Worm (Caenorhabditis elegans) whole organism, L1 larva: Measurements from ENCODE around the gene crp-1.

Source experiments
- aly-2 ChIP-seq: fragments of 150-350 bp; optimal IDR thresholded peaks from 2 replicates; lab custom pipeline; 2014; ENCODE audit warnings: missing biosample characterization, missing genetic modification characterization
- ama-1 ChIP-seq: fragments of 150-350 bp; optimal IDR thresholded peaks from 2 replicates; lab custom pipeline; 2014
- blmp-1 ChIP-seq: fragments of 150-350 bp; optimal IDR thresholded peaks from 2 replicates; lab custom pipeline; 2014; ENCODE audit warnings: missing biosample characterization, missing genetic modification characterization
- ceh-63 ChIP-seq: fragments of 200-800 bp; sonication (Bioruptor generic); optimal IDR thresholded peaks from 2 replicates; lab custom pipeline; 2018; ENCODE audit warnings: mild to moderate bottlenecking, missing genetic modification characterization, missing compliant biosample characterization
- ces-1 ChIP-seq: fragments of 150-350 bp; optimal IDR thresholded peaks from 2 replicates; lab custom pipeline; 2014; ENCODE audit warnings: missing biosample characterization, missing genetic modification reagents, missing genetic modification characterization
- efl-1 ChIP-seq, 4 experiments: fragments of 150-350 bp; optimal IDR thresholded peaks in 3 of 4; peaks in 1 of 4; 1 replicate in 1 of 4; 2 replicates in 3 of 4; lab custom pipeline; 2014; ENCODE audit warnings: missing biosample characterization in 2 of 4, missing genetic modification characterization in 2 of 4, missing genetic modification reagents in 2 of 4
- egl-13 ChIP-seq: sonication (generic microtip); optimal IDR thresholded peaks from 2 replicates; lab custom pipeline; 2016; ENCODE audit warnings: missing genotype, missing genetic modification reagents, missing genetic modification characterization, missing compliant biosample characterization
- egl-27 ChIP-seq, 2 experiments: fragments of 150-350 bp in 1 of 2; sonication (generic microtip); optimal IDR thresholded peaks; 3 replicates each; lab custom pipeline; 2017 to 2018; ENCODE audit warnings: missing biosample characterization in 2 of 2, missing genetic modification characterization in 2 of 2, missing genetic modification reagents in 2 of 2
- elt-2 ChIP-seq: sonication (generic microtip); optimal IDR thresholded peaks from 2 replicates; lab custom pipeline; 2016; ENCODE audit warnings: missing genetic modification characterization, mild to moderate bottlenecking, inconsistent platforms, missing compliant biosample characterization, missing genetic modification reagents
- fkh-4 ChIP-seq: sonication (generic microtip); optimal IDR thresholded peaks from 2 replicates; lab custom pipeline; 2016; ENCODE audit warnings: missing compliant biosample characterization, missing genetic modification characterization, borderline replicate concordance
- fos-1 ChIP-seq: fragments of 150-350 bp; optimal IDR thresholded peaks from 2 replicates; lab custom pipeline; 2014; ENCODE audit warnings: missing biosample characterization, missing genetic modification characterization
- hlh-17 ChIP-seq: fragments of 200-800 bp; sonication (Bioruptor generic); optimal IDR thresholded peaks from 2 replicates; lab custom pipeline; 2018; ENCODE audit warnings: missing genetic modification characterization, mild to moderate bottlenecking, missing compliant biosample characterization, moderate library complexity, borderline replicate concordance
- isw-1 ChIP-seq: fragments of 200-800 bp; sonication (Bioruptor generic); IDR thresholded peaks from 2 replicates; pipeline ENCODE4 v1.3.6; 2022; ENCODE audit warnings: missing genetic modification characterization, missing compliant biosample characterization
- lin-14 ChIP-seq: fragments of 200-800 bp; sonication (Bioruptor generic); optimal IDR thresholded peaks from 2 replicates; lab custom pipeline; 2018; ENCODE audit warnings: mild to moderate bottlenecking, missing genetic modification characterization, moderate library complexity, missing compliant biosample characterization
- mep-1 ChIP-seq: fragments of 150-350 bp; optimal IDR thresholded peaks from 2 replicates; lab custom pipeline; 2014; ENCODE audit warnings: missing biosample characterization, missing genetic modification characterization
- nhr-19 ChIP-seq: fragments of 200-800 bp; sonication (Bioruptor generic); conservative IDR thresholded peaks from 2 replicates; pipeline ENCODE4 v1.3.6; 2022; ENCODE audit warnings: missing genetic modification characterization, missing compliant biosample characterization
- nhr-20 ChIP-seq: sonication (generic microtip); optimal IDR thresholded peaks from 2 replicates; lab custom pipeline; 2016; ENCODE audit warnings: mild to moderate bottlenecking, missing genetic modification characterization, missing compliant biosample characterization
- nhr-28 ChIP-seq: fragments of 150-350 bp; optimal IDR thresholded peaks from 2 replicates; lab custom pipeline; 2014; ENCODE audit warnings: missing biosample characterization, missing genetic modification characterization
- nhr-47 ChIP-seq: sonication (generic microtip); optimal IDR thresholded peaks from 2 replicates; lab custom pipeline; 2016; ENCODE audit warnings: mild to moderate bottlenecking, missing genetic modification characterization, moderate library complexity, missing compliant biosample characterization
- nhr-71 ChIP-seq: sonication (generic microtip); optimal IDR thresholded peaks from 2 replicates; lab custom pipeline; 2016; ENCODE audit warnings: mild to moderate bottlenecking, missing genetic modification characterization, moderate library complexity, missing compliant biosample characterization
- nhr-84 ChIP-seq: sonication (generic microtip); optimal IDR thresholded peaks from 2 replicates; lab custom pipeline; 2017; ENCODE audit warnings: missing biosample characterization, missing genetic modification characterization
- nhr-85 ChIP-seq: sonication (generic microtip); peaks from one replicate; lab custom pipeline; 2016; ENCODE audit warnings: missing genetic modification characterization, inconsistent platforms, missing compliant biosample characterization
- rnt-1 ChIP-seq: sonication (generic microtip); optimal IDR thresholded peaks from 2 replicates; lab custom pipeline; 2016; ENCODE audit warnings: mild to moderate bottlenecking, missing genetic modification characterization, moderate library complexity, missing compliant biosample characterization
- skn-1 ChIP-seq: fragments of 150-350 bp; optimal IDR thresholded peaks from 2 replicates; lab custom pipeline; 2014; ENCODE audit warnings: missing biosample characterization, missing genetic modification characterization
- sox-4 ChIP-seq: sonication (generic microtip); optimal IDR thresholded peaks from 2 replicates; lab custom pipeline; 2016; ENCODE audit warnings: missing genetic modification characterization, missing compliant biosample characterization
- sptf-1 ChIP-seq: fragments of 150-350 bp; optimal IDR thresholded peaks from 2 replicates; lab custom pipeline; 2014; ENCODE audit warnings: missing biosample characterization, missing genetic modification characterization
- swsn-7 ChIP-seq: sonication (generic microtip); optimal IDR thresholded peaks from 2 replicates; lab custom pipeline; 2016; ENCODE audit warnings: missing genetic modification characterization, missing compliant biosample characterization
- tlp-1 ChIP-seq: fragments of 150-350 bp; optimal IDR thresholded peaks from 2 replicates; lab custom pipeline; 2014; ENCODE audit warnings: missing biosample characterization, missing genetic modification characterization
- unc-130 ChIP-seq: fragments of 150-350 bp; optimal IDR thresholded peaks from 2 replicates; lab custom pipeline; 2017; ENCODE audit warnings: missing biosample characterization, missing genetic modification characterization, inconsistent platforms
- unc-62 ChIP-seq: fragments of 150-350 bp; optimal IDR thresholded peaks from 2 replicates; lab custom pipeline; 2014; ENCODE audit warnings: missing biosample characterization, missing genetic modification reagents, missing genetic modification characterization
- unc-86 ChIP-seq: sonication (generic microtip); optimal IDR thresholded peaks from 2 replicates; lab custom pipeline; 2016; ENCODE audit warnings: missing genetic modification characterization, missing compliant biosample characterization
- unc-98 ChIP-seq: fragments of 200-800 bp; sonication (Bioruptor generic); IDR thresholded peaks from 2 replicates; pipeline ENCODE4 v1.3.6; 2022; ENCODE audit warnings: missing genetic modification characterization, missing compliant biosample characterization
- vab-15 ChIP-seq: sonication (generic microtip); optimal IDR thresholded peaks from 2 replicates; lab custom pipeline; 2017; ENCODE audit warnings: missing genotype, mild to moderate bottlenecking, missing genetic modification characterization, missing compliant biosample characterization
- xbp-1 ChIP-seq: sonication (generic microtip); optimal IDR thresholded peaks from 2 replicates; lab custom pipeline; 2016; ENCODE audit warnings: missing genetic modification characterization, missing compliant biosample characterization
- ztf-4 ChIP-seq: fragments of 150-350 bp; optimal IDR thresholded peaks from 2 replicates; lab custom pipeline; 2014; ENCODE audit warnings: missing biosample characterization, missing genetic modification characterization

Gene crp-1

DNA sequence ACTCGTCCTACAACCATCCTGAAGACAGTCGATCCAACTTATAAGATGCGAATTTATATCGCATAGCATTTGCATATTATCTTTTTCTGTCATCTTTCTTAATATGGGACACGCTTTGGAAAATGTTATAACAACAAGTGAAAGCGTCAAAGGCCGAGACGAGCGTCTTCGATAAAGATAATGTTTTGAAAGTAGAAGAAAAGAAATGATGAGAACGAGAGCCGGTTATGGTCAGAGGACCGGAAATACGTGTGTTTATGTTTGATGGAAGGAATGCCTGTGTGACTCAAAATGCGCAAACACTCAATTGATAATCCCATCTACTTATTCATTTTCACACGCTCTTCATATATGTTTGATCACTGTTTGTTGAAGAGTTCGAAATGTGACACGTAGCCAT is 24.6 kb downstream of the crp-1 start, which contains the start of gene C35A5.11:
Gene C35A5.11 (minus strand): TSS at position 101 of the 400 bp plus-strand sequence.
- TF ChIP-seq fkh-4 (tag; lab: Kevin White, UChicago): no peak
- no peak for TF ChIP-seq ceh-63 (GFP tag; lab: Kevin White, UChicago)
- TF ChIP-seq blmp-1 (tag; lab: Kevin White, UChicago): peak; percentile 66

DNA sequence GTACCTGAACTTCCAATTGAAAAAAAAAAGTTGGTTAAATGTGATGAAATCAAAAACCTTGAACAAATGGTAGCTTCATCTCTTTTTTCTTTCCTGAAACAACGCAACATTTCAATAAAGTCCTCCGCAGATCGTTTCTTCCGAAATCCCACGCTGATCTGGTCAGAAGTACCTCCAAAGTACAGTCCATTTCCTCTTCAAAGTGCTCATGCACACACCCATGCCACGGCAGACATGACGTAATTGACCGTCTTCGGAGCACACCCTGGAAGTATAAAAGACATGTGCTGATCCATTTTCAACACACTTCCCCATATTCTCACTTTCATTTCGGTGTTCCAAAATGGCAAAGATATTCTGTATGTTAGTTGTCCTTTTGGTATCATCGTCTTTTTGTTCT is 25.5 kb downstream of the crp-1 start, which contains the start of gene C35A5.10:
Gene C35A5.10 (plus strand): TSS at position 301 of the 400 bp plus-strand sequence.
- TF ChIP-seq nhr-85 (tag; lab: Kevin White, UChicago) (no peak), ztf-4 (tag; lab: Kevin White, UChicago) (no peak), swsn-7 (tag; lab: Kevin White, UChicago) (no peak), xbp-1 (no peak), nhr-47 (tag; lab: Kevin White, UChicago) (no peak), mep-1 (tag; lab: Kevin White, UChicago) (no peak), sox-4 (no peak), efl-1 (optimal IDR thresholded peaks at IDR 0.05; lab: Kevin White, UChicago) (no peak), efl-1 (GFP tag; optimal IDR thresholded peaks at IDR 0.05 in 1 of 2; lab: Kevin White, UChicago) (no peak), unc-86 (tag; lab: Kevin White, UChicago) (no peak), fos-1 (tag; lab: Kevin White, UChicago) (no peak), unc-130 (tag; lab: Kevin White, UChicago) (no peak), nhr-28 (tag; lab: Kevin White, UChicago) (no peak), nhr-84 (tag; lab: Kevin White, UChicago) (no peak), tlp-1 (tag; lab: Kevin White, UChicago) (no peak), elt-2 (tag; lab: Kevin White, UChicago) (no peak), ces-1 (GFP tag; lab: Kevin White, UChicago) (no peak)

DNA sequence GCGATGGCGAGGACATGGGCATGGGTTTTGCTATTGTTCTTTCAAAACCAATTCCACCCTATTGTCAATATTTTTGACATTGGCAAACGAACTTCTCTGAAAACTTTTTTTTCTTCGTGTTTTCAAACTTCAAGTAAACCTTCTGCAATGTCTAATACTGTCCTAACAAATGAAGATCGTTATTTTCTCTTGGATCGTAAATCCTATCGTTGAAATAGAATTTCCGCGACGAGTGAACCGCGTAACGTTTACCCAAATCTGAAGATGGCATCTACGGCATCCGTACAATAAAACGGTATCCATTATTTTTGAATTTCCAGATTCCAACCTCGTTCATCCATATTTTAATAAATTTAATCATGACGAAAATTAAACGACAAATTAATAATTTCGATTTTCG is 27.2 kb downstream of the crp-1 start, which contains the start of gene C35A5.5:
Gene C35A5.5 (plus strand): TSS at position 301 of the 400 bp plus-strand sequence.
- TF ChIP-seq unc-98 (GFP tag; lab: Robert Waterston, UW) (no peak), tlp-1 (tag; lab: Kevin White, UChicago) (no peak), egl-13 (tag; lab: Kevin White, UChicago) (no peak), egl-27 (tag; optimal IDR thresholded peaks at IDR 0.05; lab: Kevin White, UChicago) (no peak)

DNA sequence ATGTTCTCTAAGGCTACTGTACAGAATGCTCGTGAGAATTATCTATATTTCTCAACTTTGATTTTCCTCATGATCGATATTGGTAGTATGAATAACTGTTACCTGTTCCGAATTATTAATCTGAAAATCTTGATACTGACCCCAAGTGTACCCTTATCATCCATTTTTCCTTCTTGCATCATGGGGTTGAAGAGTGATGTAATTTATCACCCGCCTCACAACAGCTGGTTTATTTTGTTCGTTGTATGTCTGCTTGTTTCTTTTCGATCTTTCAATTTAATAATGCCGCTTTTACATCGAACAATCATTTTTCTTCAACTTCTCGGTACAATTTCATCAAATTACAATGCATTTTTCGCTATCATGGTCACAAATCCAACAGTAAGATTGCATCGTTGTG is 30.5 kb downstream of the crp-1 start, which contains the start of gene C35A5.6:
Gene C35A5.6 (plus strand): TSS at position 283 of the 400 bp plus-strand sequence.
- no peak for TF ChIP-seq nhr-19 (GFP tag; lab: Robert Waterston, UW)
- no peak for TF ChIP-seq sptf-1 (tag; lab: Kevin White, UChicago)
- TF ChIP-seq ces-1 (GFP tag; lab: Kevin White, UChicago): no peak
- no peak for TF ChIP-seq vab-15 (tag; lab: Kevin White, UChicago)
- peak; percentile 30 for TF ChIP-seq blmp-1 (tag; lab: Kevin White, UChicago)
- TF ChIP-seq unc-62 (GFP tag; lab: Kevin White, UChicago): no peak
- TF ChIP-seq lin-14: peak; percentile 30
- peak; percentile 5 for TF ChIP-seq nhr-20 (tag; lab: Kevin White, UChicago)
- TF ChIP-seq egl-27 (tag; optimal IDR thresholded peaks at IDR 0.05; lab: Kevin White, UChicago): no peak
- TF ChIP-seq rnt-1: peak; percentile 22
- no peak for TF ChIP-seq elt-2 (tag; lab: Kevin White, UChicago)
- TF ChIP-seq nhr-71 (tag; lab: Kevin White, UChicago): peak; percentile 20
- no peak for TF ChIP-seq hlh-17
- no peak for TF ChIP-seq isw-1
- TF ChIP-seq sox-4: no peak
- TF ChIP-seq skn-1 (tag; lab: Kevin White, UChicago): peak; percentile 4
- TF ChIP-seq aly-2 (tag; lab: Kevin White, UChicago): no peak
- no peak for TF ChIP-seq nhr-84 (tag; lab: Kevin White, UChicago)
- no peak for TF ChIP-seq ama-1 (lab: Kevin White, UChicago)
- TF ChIP-seq, all 84 proteins: peak for 6
